Fruit fly (Drosophila melanogaster): ENCODE data around the gene CG7768.

- TF ChIP-seq vri (GFP tag; optimal IDR thresholded peaks at IDR 0.05) (no peak), Sox14 (GFP tag; optimal IDR thresholded peaks at IDR 0.05) (no peak), CG8632 (GFP tag; optimal IDR thresholded peaks at IDR 0.05) (no peak), CG11902 (GFP tag; optimal IDR thresholded peaks at IDR 0.05) (no peak), fd59A (GFP tag; optimal IDR thresholded peaks at IDR 0.05) (no peak), achi (GFP tag; optimal IDR thresholded peaks at IDR 0.05) (no peak), fd85E (GFP tag; optimal IDR thresholded peaks at IDR 0.05) (no peak), acj6 (GFP tag; optimal IDR thresholded peaks at IDR 0.05) (no peak), Sox102F (GFP tag; optimal IDR thresholded peaks at IDR 0.05) (no peak), CG8319 (GFP tag; optimal IDR thresholded peaks at IDR 0.05) (no peak)
Observed at dm6 chr3L:14178520-14178919, 39.5 kb upstream of the CG7768 start, which contains the start of gene D.

All from whole organism, prepupa.